Fruit fly (Drosophila melanogaster): ENCODE data around the gene CG32579.
A peak's percentile ranks its signal among the peaks of the same experiment; 100 is the strongest.

Gene CG32579

dm6 chrX:16277878-16278506, 45.1 kb upstream of the CG32579 start, which contains the start of gene eas (continued):
- TF ChIP-seq HLHmδ (GFP tag; optimal IDR thresholded peaks at IDR 0.05) (peak; percentile 42), CG7928 (GFP tag; optimal IDR thresholded peaks at IDR 0.05) (no peak), luna (GFP tag; optimal IDR thresholded peaks at IDR 0.05) (no peak), tio (GFP tag; optimal IDR thresholded peaks at IDR 0.05) (no peak), CG15269 (tag; optimal IDR thresholded peaks at IDR 0.05) (no peak), CG31388 (GFP tag; optimal IDR thresholded peaks at IDR 0.05) (no peak), CG4820 (GFP tag; optimal IDR thresholded peaks at IDR 0.05) (no peak), lilli (GFP tag; optimal IDR thresholded peaks at IDR 0.05) (peak; percentile 43), fu2 (GFP tag; optimal IDR thresholded peaks at IDR 0.05) (no peak), ERR (GFP tag; optimal IDR thresholded peaks at IDR 0.05) (no peak), Pdp1 (GFP tag; optimal IDR thresholded peaks at IDR 0.05) (peak; percentile 3 to 43), cg (GFP tag; optimal IDR thresholded peaks at IDR 0.05) (no peak), CG10565 (GFP tag; optimal IDR thresholded peaks at IDR 0.05) (no peak), CG4730 (GFP tag; IDR thresholded peaks at IDR 0.05) (no peak), seq (GFP tag; IDR thresholded peaks at IDR 0.05) (no peak), amos (GFP tag; IDR thresholded peaks at IDR 0.05; ENCODE audit: partially characterized antibody) (peak; percentile 87), nerfin-2 (GFP tag; IDR thresholded peaks at IDR 0.05; ENCODE audit: partially characterized antibody) (peak; percentile 23; the same call in 1 of the 2 replicates), sens-2 (GFP tag; IDR thresholded peaks at IDR 0.05) (no peak), CG15479 (GFP tag; optimal IDR thresholded peaks at IDR 0.05) (no peak), onecut (GFP tag; IDR thresholded peaks at IDR 0.05) (peak; percentile 93), HLH4C (GFP tag; IDR thresholded peaks at IDR 0.05; ENCODE audit: partially characterized antibody) (peak; percentile 65; the same call in 2 of the 3 replicates), Gsc (GFP tag; IDR thresholded peaks at IDR 0.05) (no peak), CG8924 (tag; optimal IDR thresholded peaks at IDR 0.05) (no peak), Antp (GFP tag; optimal IDR thresholded peaks at IDR 0.05) (no peak), CG30431 (GFP tag; optimal IDR thresholded peaks at IDR 0.05) (no peak), Dad (GFP tag; optimal IDR thresholded peaks at IDR 0.05) (no peak), Jarid2 (GFP tag; optimal IDR thresholded peaks at IDR 0.05) (peak; percentile 21), CG11456 (GFP tag; IDR thresholded peaks at IDR 0.05) (peak; percentile 53; the same call in 2 of the 3 replicates), Six4 (GFP tag; optimal IDR thresholded peaks at IDR 0.05) (no peak), CG17568 (GFP tag; optimal IDR thresholded peaks at IDR 0.05) (no peak), CG12104 (GFP tag; optimal IDR thresholded peaks at IDR 0.05) (no peak), CG13624 (GFP tag; optimal IDR thresholded peaks at IDR 0.05) (peak; percentile 23), CG4424 (GFP tag; optimal IDR thresholded peaks at IDR 0.05) (peak; percentile 20), en (GFP tag; optimal IDR thresholded peaks at IDR 0.05) (no peak), tll (GFP tag; optimal IDR thresholded peaks at IDR 0.05) (no peak), CG7372 (GFP tag; IDR thresholded peaks at IDR 0.05) (no peak), Scr (GFP tag; IDR thresholded peaks at IDR 0.05; ENCODE audit: partially characterized antibody) (peak; percentile 73), run (tag; optimal IDR thresholded peaks at IDR 0.05) (no peak), CG10321 (GFP tag; IDR thresholded peaks at IDR 0.05) (no peak), CG4328 (GFP tag; optimal IDR thresholded peaks at IDR 0.05) (no peak), tgo (GFP tag; IDR thresholded peaks at IDR 0.05) (no peak), dm (GFP tag; optimal IDR thresholded peaks at IDR 0.05) (no peak), corto (GFP tag; optimal IDR thresholded peaks at IDR 0.05) (no peak), exex (tag; optimal IDR thresholded peaks at IDR 0.05) (no peak), gsb (GFP tag; IDR thresholded peaks at IDR 0.05) (no peak), ATbp (GFP tag; optimal IDR thresholded peaks at IDR 0.05) (no peak), HmgD (GFP tag; optimal IDR thresholded peaks at IDR 0.05) (peak; percentile 50), p53 (GFP tag; optimal IDR thresholded peaks at IDR 0.05) (peak; percentile 44), CG8359 (GFP tag; optimal IDR thresholded peaks at IDR 0.05; ENCODE audit: borderline replicate concordance) (no peak), CG3838 (GFP tag; optimal IDR thresholded peaks at IDR 0.05) (no peak)
